Fruit fly (Drosophila melanogaster) whole organism: Measurements from ENCODE around the gene CG4970.

Experiments
- EcR ChIP-seq, 2 experiments: fragments of >200 bp; optimal IDR thresholded peaks; 2 replicates each; lab custom pipeline; 2017; ENCODE audit warnings: missing biosample characterization in 2 of 2, missing genetic modification characterization in 2 of 2, missing genetic modification reagents in 2 of 2
- pan ChIP-seq: fragments of >200 bp; optimal IDR thresholded peaks from 2 replicates; lab custom pipeline; 2017
- psq ChIP-seq: fragments of >200 bp; optimal IDR thresholded peaks from 2 replicates; lab custom pipeline; 2017

DNA sequence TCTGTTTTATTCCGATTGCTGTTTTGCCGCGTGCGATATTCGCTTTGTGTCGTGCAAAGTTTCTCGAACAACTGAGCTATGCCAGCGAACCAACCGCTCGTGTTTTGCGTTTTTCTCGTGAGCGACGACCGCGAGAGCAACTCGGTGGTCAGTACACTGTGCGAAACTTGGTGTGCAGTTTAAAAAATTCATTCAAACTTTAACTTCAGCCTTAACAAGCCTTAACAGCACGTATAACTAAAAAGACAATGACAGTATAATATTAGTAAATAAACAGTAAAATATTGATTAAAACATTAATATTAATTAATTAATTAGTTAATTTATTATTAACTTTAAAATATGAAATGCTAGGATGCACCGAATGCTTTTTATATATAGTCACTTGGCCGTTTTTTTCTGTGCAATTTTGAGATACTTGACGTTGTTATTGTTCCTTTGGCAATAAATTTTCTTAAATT is 11.0 kb downstream of the CG4970 start, which contains the start of gene CG31705:
- no peak for TF ChIP-seq pan
- no peak for TF ChIP-seq psq (lab: Kevin White, UChicago)
- no peak for TF ChIP-seq EcR (GFP tag; optimal IDR thresholded peaks at IDR 0.05; lab: Kevin White, UChicago)
